Worm (Caenorhabditis elegans) whole organism, late embryonic: ENCODE measurements around the gene Y45G5AM.3.

Experiments
- C38D4.7 ChIP-seq: fragments of 200-800 bp; sonication (Bioruptor generic); optimal IDR thresholded peaks from 2 replicates; lab custom pipeline; 2018; ENCODE audit warnings: mild to moderate bottlenecking, missing genetic modification characterization, moderate library complexity, missing compliant biosample characterization
- ama-1 ChIP-seq: fragments of 150-350 bp; optimal IDR thresholded peaks from 2 replicates; lab custom pipeline; 2014
- ceh-24 ChIP-seq: sonication (generic microtip); optimal IDR thresholded peaks from 2 replicates; lab custom pipeline; 2016; ENCODE audit warnings: mild to moderate bottlenecking, missing genetic modification characterization, missing compliant biosample characterization
- ceh-9 ChIP-seq: sonication (generic microtip); optimal IDR thresholded peaks from 2 replicates; lab custom pipeline; 2016; ENCODE audit warnings: mild to moderate bottlenecking, missing genetic modification characterization, inconsistent platforms, missing compliant biosample characterization
- dve-1 ChIP-seq: sonication (generic microtip); optimal IDR thresholded peaks from 2 replicates; lab custom pipeline; 2017; ENCODE audit warnings: antibody characterized with exemption, mild to moderate bottlenecking, missing genetic modification characterization, missing compliant biosample characterization
- ets-4 ChIP-seq: sonication (generic microtip); optimal IDR thresholded peaks from 2 replicates; lab custom pipeline; 2016; ENCODE audit warnings: missing genetic modification characterization, missing compliant biosample characterization
- fkh-10 ChIP-seq: fragments of 150-350 bp; optimal IDR thresholded peaks from 2 replicates; lab custom pipeline; 2014; ENCODE audit warnings: missing biosample characterization, missing genetic modification reagents, missing genetic modification characterization
- gmeb-2 ChIP-seq: sonication (generic microtip); optimal IDR thresholded peaks from 2 replicates; lab custom pipeline; 2016; ENCODE audit warnings: missing genetic modification characterization, inconsistent platforms, missing compliant biosample characterization
- lin-11 ChIP-seq: fragments of 200-800 bp; sonication (Bioruptor generic); optimal IDR thresholded peaks from 2 replicates; lab custom pipeline; 2018; ENCODE audit warnings: mild to moderate bottlenecking, missing genetic modification characterization, missing compliant biosample characterization
- nfya-1 ChIP-seq: sonication (generic microtip); optimal IDR thresholded peaks from 2 replicates; lab custom pipeline; 2017; ENCODE audit warnings: missing genetic modification characterization, mild to moderate bottlenecking, missing compliant biosample characterization, antibody characterized with exemption, moderate library complexity
- pha-4 ChIP-seq: fragments of 150-350 bp; optimal IDR thresholded peaks from 2 replicates; lab custom pipeline; 2018; ENCODE audit warnings: missing biosample characterization, missing genetic modification reagents, missing genetic modification characterization
- tbx-2 ChIP-seq: sonication (generic microtip); optimal IDR thresholded peaks from 2 replicates; lab custom pipeline; 2016; ENCODE audit warnings: missing genetic modification characterization, missing compliant biosample characterization

ce11 chrV:4194587-4195211 lies 30.3 kb downstream of the Y45G5AM.3 start, which contains the start of gene Y45G5AM.9:
- no peak for TF ChIP-seq ama-1
- TF ChIP-seq fkh-10 (GFP tag; lab: Kevin White, UChicago), result peak; percentile 8
- peak; percentile 81 for TF ChIP-seq tbx-2 (tag; lab: Kevin White, UChicago)
- peak; percentile 39 for TF ChIP-seq ets-4 (tag; lab: Kevin White, UChicago)
- peak; percentile 28 for TF ChIP-seq C38D4.7
- TF ChIP-seq pha-4 (tag; lab: Kevin White, UChicago), result no peak
- TF ChIP-seq lin-11 (tag; lab: Kevin White, UChicago), result no peak
- peak; percentile 76 for TF ChIP-seq nfya-1
- TF ChIP-seq dve-1 (tag; lab: Kevin White, UChicago), result peak; percentile 61
- peak; percentile 11 for TF ChIP-seq gmeb-2
- TF ChIP-seq ceh-9 (tag; lab: Kevin White, UChicago), result no peak
- no peak for TF ChIP-seq ceh-24 (tag; lab: Kevin White, UChicago)
